Worm (Caenorhabditis elegans) whole organism, L4 larva: ENCODE results near the gene srd-26.
"Not testable (repeated sequence)": the region's sequence is repeated elsewhere in the genome, so short reads cannot be mapped to it uniquely, and the experiment has no call there.

Source experiments
- aha-1 ChIP-seq: fragments of 150-350 bp; peaks from one replicate; lab custom pipeline; 2014; ENCODE audit warnings: missing biosample characterization, missing genetic modification characterization
- dmd-6 ChIP-seq: fragments of 200-800 bp; sonication (Bioruptor generic); IDR thresholded peaks from 2 replicates; pipeline ENCODE4 v1.3.6; 2022; ENCODE audit warnings: missing genetic modification reagents, missing genetic modification characterization, missing compliant biosample characterization
- fos-1 ChIP-seq: fragments of 150-350 bp; optimal IDR thresholded peaks from 2 replicates; lab custom pipeline; 2014; ENCODE audit warnings: missing biosample characterization, missing genetic modification characterization
- lsy-2 ChIP-seq, 2 experiments: fragments of 150-350 bp in 1 of 2; sonication (generic microtip) in 1 of 2; optimal IDR thresholded peaks; 2 replicates each; lab custom pipeline; 2014 to 2017; ENCODE audit warnings: missing biosample characterization in 2 of 2, missing genetic modification characterization in 2 of 2
- nhr-77 ChIP-seq: fragments of 150-350 bp; optimal IDR thresholded peaks from 2 replicates; lab custom pipeline; 2014; ENCODE audit warnings: missing biosample characterization, missing genetic modification characterization
- pqm-1 ChIP-seq: sonication (generic microtip); optimal IDR thresholded peaks from 2 replicates; lab custom pipeline; 2017; ENCODE audit warnings: missing biosample characterization, missing genetic modification characterization
- set-16 ChIP-seq: fragments of 200-800 bp; sonication (Bioruptor generic); IDR thresholded peaks from 2 replicates; pipeline ENCODE4 v1.3.6; 2022; ENCODE audit warnings: missing genetic modification reagents, missing genetic modification characterization, missing compliant biosample characterization
- snpc-4 ChIP-seq: fragments of 150-350 bp; optimal IDR thresholded peaks from 2 replicates; lab custom pipeline; 2014; ENCODE audit warnings: missing biosample characterization, missing genetic modification characterization
- unc-39 ChIP-seq: sonication (generic microtip); optimal IDR thresholded peaks from 2 replicates; lab custom pipeline; 2017; ENCODE audit warnings: missing biosample characterization, missing genetic modification characterization
- zip-2 ChIP-seq: fragments of 150-350 bp; optimal IDR thresholded peaks from 2 replicates; lab custom pipeline; 2014; ENCODE audit warnings: missing biosample characterization, missing genetic modification characterization
- ztf-11 ChIP-seq: fragments of 150-350 bp; optimal IDR thresholded peaks from 2 replicates; lab custom pipeline; 2014; ENCODE audit warnings: missing biosample characterization, missing genetic modification characterization

DNA sequence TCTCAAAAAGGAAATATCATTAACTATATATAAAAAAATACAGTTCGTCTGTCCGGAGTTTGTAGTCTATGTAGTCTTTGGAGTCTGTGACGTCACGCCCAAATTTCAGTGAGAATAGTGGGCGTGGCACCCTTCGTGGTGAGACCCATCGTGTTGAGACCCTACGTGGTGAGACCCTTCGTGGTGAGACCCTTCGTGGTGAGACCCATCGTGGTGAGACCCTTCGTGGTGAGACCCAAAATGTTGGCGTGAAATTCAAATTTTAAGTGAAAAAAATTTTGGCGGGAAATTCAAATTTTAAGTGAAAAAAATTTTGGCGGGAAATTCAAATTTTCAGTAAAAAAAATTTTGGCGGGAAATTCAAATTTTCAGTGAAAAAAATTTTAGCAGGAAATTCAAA, 38.6 kb downstream of the srd-26 start:
- not testable (repeated sequence) for TF ChIP-seq unc-39 (tag; lab: Kevin White, UChicago); lsy-2 (tag; optimal IDR thresholded peaks at IDR 0.05; lab: Kevin White, UChicago); aha-1 (tag; lab: Kevin White, UChicago); snpc-4 (tag; lab: Kevin White, UChicago); fos-1 (tag; lab: Kevin White, UChicago); zip-2 (tag; lab: Kevin White, UChicago); pqm-1 (tag; lab: Kevin White, UChicago); nhr-77 (tag; lab: Kevin White, UChicago); ztf-11
- peak; percentile 7; the same call in 1 of the 2 replicates for TF ChIP-seq set-16 (GFP tag; lab: Robert Waterston, UW)
- TF ChIP-seq dmd-6 (GFP tag; lab: Robert Waterston, UW) = peak; percentile 31
